Fruit fly (Drosophila melanogaster) whole organism, embryonic: ENCODE data around the gene BTBD9.
A peak's percentile ranks its signal among the peaks of the same experiment; 100 is the strongest.

Experiments
- Atf-2 ChIP-seq: fragments of 200-800 bp; sonication (Bioruptor generic); optimal IDR thresholded peaks from 2 replicates; lab custom pipeline; 2016; ENCODE audit warnings: missing biosample characterization, missing genetic modification characterization
- B-H2 ChIP-seq: fragments of 200-800 bp; sonication (Bioruptor generic); optimal IDR thresholded peaks from 2 replicates; lab custom pipeline; 2018; ENCODE audit warnings: missing biosample characterization, mild to moderate bottlenecking, missing genetic modification characterization
- BEAF-32 ChIP-seq: fragments of 200-800 bp; sonication (Bioruptor generic); optimal IDR thresholded peaks from 3 replicates; lab custom pipeline; 2017; ENCODE audit warnings: missing biosample characterization, missing genetic modification characterization, mild to moderate bottlenecking, moderate library complexity, missing genetic modification reagents
- Bgb ChIP-seq: fragments of 200-800 bp; sonication (Bioruptor generic); IDR thresholded peaks from 2 replicates; pipeline ENCODE4 v1.3.6; 2022; ENCODE audit warnings: missing biosample characterization, missing genetic modification characterization; ENCODE audit not compliant: partially characterized antibody
- CG10462 ChIP-seq: fragments of 200-800 bp; sonication (Bioruptor generic); optimal IDR thresholded peaks from 2 replicates; lab custom pipeline; 2016; ENCODE audit warnings: missing biosample characterization, missing genetic modification characterization
- CG12391 ChIP-seq: fragments of 200-800 bp; sonication (Bioruptor generic); optimal IDR thresholded peaks from 3 replicates; lab custom pipeline; 2018; ENCODE audit warnings: missing biosample characterization, mild to moderate bottlenecking, missing genetic modification characterization, moderate library complexity
- CG14050 ChIP-seq: fragments of 200-800 bp; sonication (Bioruptor generic); IDR thresholded peaks from 3 replicates; pipeline ENCODE4 v1.3.6; 2022; ENCODE audit warnings: missing biosample characterization, missing genetic modification characterization
- CG14710 ChIP-seq: fragments of 200-800 bp; sonication (Bioruptor generic); optimal IDR thresholded peaks from 3 replicates; lab custom pipeline; 2019; ENCODE audit warnings: missing biosample characterization, mild to moderate bottlenecking, missing genetic modification characterization, moderate library complexity
- CG14965 ChIP-seq: fragments of 200-800 bp; sonication (Bioruptor generic); optimal IDR thresholded peaks from 2 replicates; lab custom pipeline; 2016; ENCODE audit warnings: missing biosample characterization, missing genetic modification characterization, borderline replicate concordance
- CG1603 ChIP-seq: fragments of 200-800 bp; sonication (Bioruptor generic); optimal IDR thresholded peaks from 2 replicates; lab custom pipeline; 2019; ENCODE audit warnings: missing biosample characterization, mild to moderate bottlenecking, missing genetic modification characterization, moderate library complexity
- CG16813 ChIP-seq: fragments of 200-800 bp; sonication (Bioruptor generic); IDR thresholded peaks from 3 replicates; pipeline ENCODE4 v1.3.6; 2022; ENCODE audit warnings: missing biosample characterization, missing genetic modification characterization; ENCODE audit not compliant: partially characterized antibody
- CG17829 ChIP-seq: fragments of 200-800 bp; optimal IDR thresholded peaks from 2 replicates; lab custom pipeline; 2019; ENCODE audit warnings: missing biosample characterization, mild to moderate bottlenecking, missing genetic modification characterization, moderate library complexity
- CG2199 ChIP-seq: fragments of 200-800 bp; sonication (Bioruptor generic); IDR thresholded peaks from 3 replicates; pipeline ENCODE4 v1.3.6; 2022; ENCODE audit warnings: missing biosample characterization, missing genetic modification characterization
- CG2712 ChIP-seq: fragments of 200-800 bp; optimal IDR thresholded peaks from 3 replicates; lab custom pipeline; 2019; ENCODE audit warnings: missing biosample characterization, mild to moderate bottlenecking, missing genetic modification characterization, moderate library complexity
- CG2875 ChIP-seq: fragments of 200-800 bp; sonication (Bioruptor generic); optimal IDR thresholded peaks from 2 replicates; lab custom pipeline; 2017; ENCODE audit warnings: missing biosample characterization, mild to moderate bottlenecking, missing genetic modification characterization, missing genetic modification reagents
- CG33213 ChIP-seq: fragments of 200-800 bp; sonication (Bioruptor generic); optimal IDR thresholded peaks from 3 replicates; lab custom pipeline; 2016; ENCODE audit warnings: missing biosample characterization, missing genetic modification characterization
- CG34224 ChIP-seq: fragments of 200-800 bp; sonication (Bioruptor generic); IDR thresholded peaks from 3 replicates; pipeline ENCODE4 v1.3.6; 2022; ENCODE audit warnings: missing biosample characterization, missing genetic modification characterization; ENCODE audit not compliant: partially characterized antibody
- CG3726 ChIP-seq: fragments of 200-800 bp; sonication (Bioruptor generic); IDR thresholded peaks from 3 replicates; pipeline ENCODE4, ENCODE4 v1.3.6; 2022; ENCODE audit warnings: missing biosample characterization, missing genetic modification characterization
- CG4617 ChIP-seq: fragments of 200-800 bp; sonication (Bioruptor generic); optimal IDR thresholded peaks from 3 replicates; lab custom pipeline; 2016; ENCODE audit warnings: missing biosample characterization, missing genetic modification characterization, borderline replicate concordance
- CG4730 ChIP-seq: fragments of 200-800 bp; sonication (Bioruptor generic); IDR thresholded peaks from 2 replicates; pipeline ENCODE4 v1.3.6; 2022; ENCODE audit warnings: missing biosample characterization, missing genetic modification characterization
- CG7745 ChIP-seq: fragments of 200-800 bp; sonication (Bioruptor generic); optimal IDR thresholded peaks from 2 replicates; lab custom pipeline; 2018; ENCODE audit warnings: missing biosample characterization, mild to moderate bottlenecking, missing genetic modification characterization, moderate library complexity
- CG7839 ChIP-seq: fragments of 200-800 bp; sonication (Bioruptor generic); optimal IDR thresholded peaks from 3 replicates; lab custom pipeline; 2018; ENCODE audit warnings: missing biosample characterization, mild to moderate bottlenecking, missing genetic modification characterization, moderate library complexity
- CG8290 ChIP-seq, 3 experiments: fragments of 200-800 bp; sonication (Bioruptor generic); optimal IDR thresholded peaks; 2 replicates each; lab custom pipeline; 2016 to 2019; ENCODE audit warnings: missing biosample characterization in 3 of 3, missing genetic modification characterization in 3 of 3, mild to moderate bottlenecking in 2 of 3, moderate library complexity in 1 of 3
- CG8944 ChIP-seq: fragments of 200-800 bp; sonication (Bioruptor generic); optimal IDR thresholded peaks from 3 replicates; lab custom pipeline; 2016; ENCODE audit warnings: missing biosample characterization, missing genetic modification characterization
- CG9437 ChIP-seq: fragments of 200-800 bp; sonication (Bioruptor generic); optimal IDR thresholded peaks from 2 replicates; lab custom pipeline; 2018; ENCODE audit warnings: missing biosample characterization, mild to moderate bottlenecking, missing genetic modification characterization
- Drgx ChIP-seq: fragments of 200-800 bp; sonication (Bioruptor generic); IDR thresholded peaks from 2 replicates; pipeline ENCODE4 v1.3.6; 2022; ENCODE audit warnings: missing biosample characterization, missing genetic modification characterization
- Elba2 ChIP-seq: fragments of 200-800 bp; sonication (Bioruptor generic); optimal IDR thresholded peaks from 3 replicates; lab custom pipeline; 2016; ENCODE audit warnings: missing biosample characterization, missing genetic modification characterization
- HmgZ ChIP-seq: fragments of 200-800 bp; sonication (Bioruptor generic); optimal IDR thresholded peaks from 2 replicates; lab custom pipeline; 2018; ENCODE audit warnings: missing biosample characterization, mild to moderate bottlenecking, missing genetic modification characterization
- Hr3 ChIP-seq: fragments of 200-800 bp; sonication (Bioruptor generic); optimal IDR thresholded peaks from 3 replicates; lab custom pipeline; 2016; ENCODE audit warnings: missing biosample characterization, missing genetic modification characterization
- NC2β ChIP-seq: fragments of 200-800 bp; sonication (Bioruptor generic); optimal IDR thresholded peaks from 2 replicates; lab custom pipeline; 2016; ENCODE audit warnings: missing biosample characterization, missing genetic modification characterization
- Opbp ChIP-seq: fragments of 200-800 bp; sonication (Bioruptor generic); IDR thresholded peaks from 3 replicates; pipeline ENCODE4 v1.3.6; 2022; ENCODE audit warnings: missing biosample characterization, missing genetic modification characterization; ENCODE audit not compliant: partially characterized antibody
- Poxn ChIP-seq: fragments of 200-800 bp; sonication (Bioruptor generic); IDR thresholded peaks from 2 replicates; pipeline ENCODE4 v1.3.6; 2022; ENCODE audit warnings: missing biosample characterization, missing genetic modification characterization
- Scr ChIP-seq: fragments of 200-800 bp; sonication (Bioruptor generic); IDR thresholded peaks from 2 replicates; pipeline ENCODE4 v1.3.6; 2022; ENCODE audit warnings: missing biosample characterization, missing genetic modification characterization; ENCODE audit not compliant: partially characterized antibody
- Side ChIP-seq: fragments of 200-800 bp; sonication (Bioruptor generic); optimal IDR thresholded peaks from 2 replicates; lab custom pipeline; 2016; ENCODE audit warnings: missing biosample characterization, missing genetic modification characterization
- Stat92E ChIP-seq, 3 experiments: fragments of >200 bp in 2 of 3; fragments of 200-800 bp in 1 of 3; sonication (Bioruptor generic) in 1 of 3; optimal IDR thresholded peaks; 2 replicates each; lab custom pipeline; 2017 to 2019; ENCODE audit warnings: missing biosample characterization in 3 of 3, missing genetic modification characterization in 3 of 3, mild to moderate bottlenecking in 1 of 3, moderate library complexity in 1 of 3
- Usf ChIP-seq: fragments of 200-800 bp; sonication (Bioruptor generic); optimal IDR thresholded peaks from 2 replicates; lab custom pipeline; 2017; ENCODE audit warnings: missing genotype, missing biosample characterization, missing genetic modification characterization
- aop ChIP-seq: fragments of 200-800 bp; sonication (Bioruptor generic); IDR thresholded peaks from 2 replicates; pipeline ENCODE4 v1.3.6; 2022; ENCODE audit warnings: missing biosample characterization, missing genetic modification characterization
- bowl ChIP-seq: fragments of 200-800 bp; sonication (Bioruptor generic); IDR thresholded peaks from 2 replicates; pipeline ENCODE4 v1.3.6; 2022; ENCODE audit warnings: missing biosample characterization, missing genetic modification characterization
- cg ChIP-seq: fragments of 200-800 bp; sonication (Bioruptor generic); optimal IDR thresholded peaks from 3 replicates; lab custom pipeline; 2019; ENCODE audit warnings: missing biosample characterization, mild to moderate bottlenecking, missing genetic modification characterization, moderate library complexity
- exex ChIP-seq: fragments of 200-800 bp; sonication (Bioruptor generic); optimal IDR thresholded peaks from 4 replicates; lab custom pipeline; 2018; ENCODE audit warnings: missing biosample characterization, mild to moderate bottlenecking, missing genetic modification characterization, moderate library complexity
- grn ChIP-seq: fragments of 200-800 bp; sonication (Bioruptor generic); optimal IDR thresholded peaks from 3 replicates; lab custom pipeline; 2017; ENCODE audit warnings: missing biosample characterization, missing genetic modification characterization
- h ChIP-seq: fragments of >200 bp; optimal IDR thresholded peaks from 2 replicates; lab custom pipeline; 2017
- hbn ChIP-seq: fragments of 200-800 bp; sonication (Bioruptor generic); IDR thresholded peaks from 2 replicates; pipeline ENCODE4 v1.3.6; 2022; ENCODE audit warnings: missing biosample characterization, missing genetic modification characterization; ENCODE audit not compliant: partially characterized antibody
- insv ChIP-seq, 2 experiments: fragments of 200-800 bp; sonication (Bioruptor generic); optimal IDR thresholded peaks; 3 replicates each; lab custom pipeline; 2016 to 2018; ENCODE audit warnings: missing biosample characterization in 2 of 2, missing genetic modification characterization in 2 of 2
- knrl ChIP-seq: fragments of 200-800 bp; sonication (Bioruptor generic); IDR thresholded peaks from 3 replicates; pipeline ENCODE4 v1.3.6; 2022; ENCODE audit warnings: missing biosample characterization, missing genetic modification characterization; ENCODE audit not compliant: partially characterized antibody
- mam ChIP-seq: fragments of 200-800 bp; sonication (Bioruptor generic); optimal IDR thresholded peaks from 3 replicates; lab custom pipeline; 2016; ENCODE audit warnings: missing biosample characterization, missing genetic modification characterization
- nmo ChIP-seq: fragments of 200-800 bp; sonication (Bioruptor generic); optimal IDR thresholded peaks from 2 replicates; lab custom pipeline; 2018; ENCODE audit warnings: missing biosample characterization, mild to moderate bottlenecking, missing genetic modification characterization, moderate library complexity
- row ChIP-seq: fragments of 200-800 bp; sonication (Bioruptor generic); IDR thresholded peaks from 3 replicates; pipeline ENCODE4 v1.3.6; 2022; ENCODE audit warnings: missing biosample characterization, missing genetic modification characterization
- sob ChIP-seq: fragments of 200-800 bp; sonication (Bioruptor generic); IDR thresholded peaks from 2 replicates; pipeline ENCODE4 v1.3.6; 2022; ENCODE audit warnings: missing biosample characterization, missing genetic modification characterization
- wek ChIP-seq: fragments of 200-800 bp; sonication (Bioruptor generic); optimal IDR thresholded peaks from 3 replicates; lab custom pipeline; 2018; ENCODE audit warnings: missing biosample characterization, mild to moderate bottlenecking, missing genetic modification characterization, moderate library complexity

Gene BTBD9

dm6 chrX:10764206-10764605, 4.1 kb upstream of the BTBD9 start, which contains the start of gene Tango5 (continued):
- TF ChIP-seq CG3726 (no peak), CG2199 (no peak), CG8290 (GFP tag; optimal IDR thresholded peaks at IDR 0.05; lab: Kevin White, UChicago) (no peak), CG8290 (tag; optimal IDR thresholded peaks at IDR 0.05; lab: Kevin White, UChicago) (peak in 1 of 2 experiments; percentile 47), B-H2 (no peak), grn (GFP tag; lab: Kevin White, UChicago) (peak; percentile 51), CG4730 (GFP tag; lab: Robert Waterston, UW) (no peak), Side (no peak), CG34224 (GFP tag; lab: Robert Waterston, UW) (no peak), CG8944 (GFP tag; lab: Kevin White, UChicago) (no peak), row (GFP tag; lab: Robert Waterston, UW) (0 out of 3 replicates have a peak, but pooled peaks have one; percentile 25), CG14710 (peak; percentile 69), Elba2 (GFP tag; lab: Kevin White, UChicago) (peak; percentile 34), hbn (GFP tag; lab: Robert Waterston, UW) (no peak), insv (GFP tag; optimal IDR thresholded peaks at IDR 0.05; lab: Kevin White, UChicago) (peak in 1 of 2 experiments; percentile 16), cg (no peak), Scr (peak; percentile 61), Hr3 (no peak), CG1603 (peak; percentile 83), h (lab: Kevin White, UChicago) (no peak), HmgZ (tag; lab: Kevin White, UChicago) (peak; percentile 73), Drgx (GFP tag; lab: Robert Waterston, UW) (no peak), mam (GFP tag; lab: Kevin White, UChicago) (no peak), CG33213 (GFP tag; lab: Kevin White, UChicago) (peak; percentile 58), Stat92E (GFP tag; optimal IDR thresholded peaks at IDR 0.05; lab: Kevin White, UChicago) (peak in 1 of 3 experiments; percentile 52), Opbp (GFP tag; lab: Robert Waterston, UW) (peak; percentile 66; the same call in 1 of the 3 replicates), CG4617 (GFP tag; lab: Kevin White, UChicago) (no peak), bowl (no peak), sob (GFP tag; lab: Robert Waterston, UW) (no peak), aop (GFP tag; lab: Robert Waterston, UW) (no peak), wek (GFP tag; lab: Kevin White, UChicago) (no peak), CG17829 (tag; lab: Kevin White, UChicago) (peak; percentile 48), Bgb (GFP tag; lab: Robert Waterston, UW) (peak; percentile 64), Usf (GFP tag; lab: Kevin White, UChicago) (no peak), nmo (GFP tag; lab: Kevin White, UChicago) (peak; percentile 69), CG12391 (peak; percentile 9), CG14050 (GFP tag; lab: Robert Waterston, UW) (no peak), Poxn (GFP tag; lab: Robert Waterston, UW) (no peak), CG10462 (GFP tag; lab: Kevin White, UChicago) (no peak), CG2875 (GFP tag; lab: Kevin White, UChicago) (no peak), CG7745 (tag; lab: Kevin White, UChicago) (no peak), CG7839 (tag; lab: Kevin White, UChicago) (no peak), BEAF-32 (peak; percentile 76), Atf-2 (GFP tag; lab: Kevin White, UChicago) (no peak), NC2β (GFP tag; lab: Kevin White, UChicago) (peak; percentile 24), CG2712 (peak; percentile 40), CG9437 (GFP tag; lab: Kevin White, UChicago) (no peak), CG14965 (GFP tag; lab: Kevin White, UChicago) (no peak), CG16813 (peak; percentile 57), knrl (GFP tag; lab: Robert Waterston, UW) (peak; percentile 67), exex (no peak)
